Fruit fly (Drosophila melanogaster): ENCODE data around the gene Ir67b.

Ir67b gene

dm6 chr3L:10390947-10391346 is 40.8 kb downstream of the Ir67b start:
- no peak for TF ChIP-seq psq (optimal IDR thresholded peaks at IDR 0.05)
- TF ChIP-seq Myc (optimal IDR thresholded peaks at IDR 0.05): no peak
- TF ChIP-seq ttk (optimal IDR thresholded peaks at IDR 0.05): no peak
- TF ChIP-seq insv (optimal IDR thresholded peaks at IDR 0.05): no peak
- no peak for TF ChIP-seq Sin3A (optimal IDR thresholded peaks at IDR 0.05)
- no peak for TF ChIP-seq h (optimal IDR thresholded peaks at IDR 0.05)

- TF ChIP-seq ttk (optimal IDR thresholded peaks at IDR 0.05) (no peak), Sin3A (optimal IDR thresholded peaks at IDR 0.05) (no peak), h (optimal IDR thresholded peaks at IDR 0.05) (no peak), Myc (optimal IDR thresholded peaks at IDR 0.05) (no peak), insv (optimal IDR thresholded peaks at IDR 0.05) (no peak), psq (optimal IDR thresholded peaks at IDR 0.05) (no peak)
Observed at dm6 chr3L:10389900-10390299, 41.9 kb downstream of the Ir67b start.

DNA sequence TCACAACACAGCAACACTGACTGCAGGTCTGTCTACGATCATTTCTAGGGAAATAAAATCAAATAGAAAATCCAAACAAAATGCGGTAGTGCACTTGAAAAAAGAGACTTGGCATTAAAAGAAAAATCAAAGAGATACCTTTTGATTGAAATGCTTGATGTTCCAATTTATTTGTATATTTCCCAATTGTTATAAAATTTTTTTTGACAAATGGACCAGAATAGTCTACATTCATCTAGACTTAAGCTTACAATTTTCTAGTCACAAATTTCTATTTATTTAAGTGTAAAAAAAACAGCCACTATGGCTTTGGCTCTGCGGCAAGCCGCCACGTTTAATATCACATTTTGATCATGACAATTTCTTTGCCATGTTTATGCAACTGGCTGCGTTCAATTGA is 42.6 kb downstream of the Ir67b start:
- TF ChIP-seq insv (optimal IDR thresholded peaks at IDR 0.05): no peak
- no peak for TF ChIP-seq Sin3A (optimal IDR thresholded peaks at IDR 0.05)
- no peak for TF ChIP-seq h (optimal IDR thresholded peaks at IDR 0.05)
- TF ChIP-seq psq (optimal IDR thresholded peaks at IDR 0.05): no peak
- TF ChIP-seq ttk (optimal IDR thresholded peaks at IDR 0.05): no peak
- no peak for TF ChIP-seq Myc (optimal IDR thresholded peaks at IDR 0.05)

dm6 chr3L:10387233-10387925 is 44.4 kb downstream of the Ir67b start:
- TF ChIP-seq insv (optimal IDR thresholded peaks at IDR 0.05) (no peak), Sin3A (optimal IDR thresholded peaks at IDR 0.05) (no peak), h (optimal IDR thresholded peaks at IDR 0.05) (no peak), ttk (optimal IDR thresholded peaks at IDR 0.05) (no peak), Myc (optimal IDR thresholded peaks at IDR 0.05) (no peak), psq (optimal IDR thresholded peaks at IDR 0.05) (no peak)

DNA sequence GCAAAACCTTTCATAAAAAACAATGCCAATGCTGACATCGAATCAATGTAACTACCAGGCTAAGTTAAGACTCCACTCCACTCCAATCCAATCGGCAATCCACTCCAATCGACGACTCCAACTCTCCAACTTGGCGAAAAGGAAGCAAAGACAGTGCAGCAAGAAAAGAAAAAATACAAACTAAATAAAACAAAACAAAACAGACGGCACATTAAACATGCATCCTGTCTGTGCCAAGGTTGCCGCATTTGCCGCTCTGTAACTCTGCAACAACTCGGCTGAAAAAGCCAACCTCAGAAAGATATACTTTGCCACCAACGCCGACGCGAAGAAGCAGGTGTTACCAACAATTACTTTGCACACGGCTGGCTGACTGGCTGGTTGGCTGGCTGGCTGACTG is 45.2 kb downstream of the Ir67b start:
- TF ChIP-seq psq (optimal IDR thresholded peaks at IDR 0.05): no peak
- no peak for TF ChIP-seq insv (optimal IDR thresholded peaks at IDR 0.05)
- no peak for TF ChIP-seq Myc (optimal IDR thresholded peaks at IDR 0.05)
- TF ChIP-seq Sin3A (optimal IDR thresholded peaks at IDR 0.05): no peak
- TF ChIP-seq ttk (optimal IDR thresholded peaks at IDR 0.05): no peak
- no peak for TF ChIP-seq h (optimal IDR thresholded peaks at IDR 0.05)

DNA sequence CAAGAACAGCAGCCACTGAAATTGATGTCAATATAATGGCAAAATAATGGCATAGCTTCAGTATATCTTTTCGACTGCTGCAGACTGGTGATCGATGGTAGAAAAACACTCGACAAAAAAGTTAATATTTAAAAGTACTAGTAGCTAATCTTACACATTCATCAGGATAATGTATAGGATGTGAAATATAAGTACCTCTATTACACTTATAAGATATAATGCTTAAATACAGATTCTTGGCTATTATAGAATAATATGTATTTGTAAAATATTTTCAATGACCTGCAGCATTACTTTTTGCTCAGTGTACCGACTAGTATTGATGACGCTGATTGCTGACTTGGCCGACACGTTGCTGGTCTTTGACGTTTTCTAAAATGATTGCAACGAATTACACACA is 45.6 kb downstream of the Ir67b start:
- TF ChIP-seq ttk (optimal IDR thresholded peaks at IDR 0.05) (no peak), psq (optimal IDR thresholded peaks at IDR 0.05) (no peak), insv (optimal IDR thresholded peaks at IDR 0.05) (no peak), h (optimal IDR thresholded peaks at IDR 0.05) (no peak), Sin3A (optimal IDR thresholded peaks at IDR 0.05) (no peak), Myc (optimal IDR thresholded peaks at IDR 0.05) (no peak)

DNA sequence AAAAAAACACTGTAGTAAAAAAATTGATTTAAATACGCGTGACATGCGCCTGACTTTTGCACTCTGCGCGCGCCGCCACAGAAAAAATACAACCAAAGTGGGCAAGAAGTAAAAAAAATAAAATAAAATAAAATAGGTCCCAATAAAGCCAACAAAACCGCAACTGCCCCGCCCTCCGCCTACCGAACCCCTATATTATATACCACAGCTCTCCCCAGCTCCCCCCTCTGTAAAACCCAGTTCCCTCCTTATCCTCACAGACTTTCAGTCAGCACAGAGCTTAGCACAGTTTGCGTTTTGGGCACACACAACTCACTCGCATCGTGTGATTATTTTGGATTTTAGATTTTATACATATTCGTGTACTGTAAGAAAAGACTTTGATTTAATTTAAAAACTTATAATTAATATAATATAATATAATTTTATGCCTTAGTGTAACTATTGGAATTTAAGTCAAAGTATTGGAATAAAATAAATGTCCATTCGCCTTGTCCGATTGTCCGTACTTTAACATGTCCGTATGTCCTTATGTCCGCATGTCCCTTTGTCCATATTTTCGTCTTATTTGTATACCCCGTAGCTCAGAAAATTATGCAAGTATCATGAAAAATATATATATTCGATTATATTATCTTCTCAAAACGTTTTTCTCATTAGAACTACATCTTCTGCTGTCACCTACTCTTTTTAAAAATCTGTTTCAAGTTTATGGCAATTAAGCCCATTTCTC is 46.9 kb downstream of the Ir67b start:
- TF ChIP-seq insv (optimal IDR thresholded peaks at IDR 0.05) (no peak), h (optimal IDR thresholded peaks at IDR 0.05) (no peak), Myc (optimal IDR thresholded peaks at IDR 0.05) (no peak), psq (optimal IDR thresholded peaks at IDR 0.05) (no peak), ttk (optimal IDR thresholded peaks at IDR 0.05) (no peak), Sin3A (optimal IDR thresholded peaks at IDR 0.05) (no peak)

DNA sequence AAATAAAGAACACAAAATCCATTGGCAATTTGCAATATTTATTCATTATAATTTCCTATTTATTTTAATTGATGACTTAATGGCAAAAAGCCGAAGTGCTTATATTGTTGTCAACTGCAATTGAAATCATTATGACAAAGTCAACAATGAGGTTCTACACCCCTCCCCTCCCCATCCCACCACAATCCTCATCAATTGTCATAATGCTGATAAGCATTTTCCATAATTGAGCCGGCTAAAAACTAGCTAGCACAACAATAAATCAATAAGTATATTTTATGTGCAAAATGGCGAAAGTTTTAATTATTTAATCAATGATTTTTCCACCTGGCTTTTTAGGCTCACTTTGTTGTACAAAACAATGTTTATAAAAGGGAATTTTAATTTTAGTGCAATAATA is 48.9 kb downstream of the Ir67b start:
- no peak for TF ChIP-seq h (optimal IDR thresholded peaks at IDR 0.05)
- no peak for TF ChIP-seq psq (optimal IDR thresholded peaks at IDR 0.05)
- no peak for TF ChIP-seq Myc (optimal IDR thresholded peaks at IDR 0.05)
- TF ChIP-seq Sin3A (optimal IDR thresholded peaks at IDR 0.05): no peak
- TF ChIP-seq insv (optimal IDR thresholded peaks at IDR 0.05): no peak

dm6 chr3L:10381857-10382256 is 49.9 kb downstream of the Ir67b start:
- TF ChIP-seq h (optimal IDR thresholded peaks at IDR 0.05) (no peak), Sin3A (optimal IDR thresholded peaks at IDR 0.05) (no peak), insv (optimal IDR thresholded peaks at IDR 0.05) (no peak), ttk (optimal IDR thresholded peaks at IDR 0.05) (no peak), Myc (optimal IDR thresholded peaks at IDR 0.05) (no peak), psq (optimal IDR thresholded peaks at IDR 0.05) (no peak)

DNA sequence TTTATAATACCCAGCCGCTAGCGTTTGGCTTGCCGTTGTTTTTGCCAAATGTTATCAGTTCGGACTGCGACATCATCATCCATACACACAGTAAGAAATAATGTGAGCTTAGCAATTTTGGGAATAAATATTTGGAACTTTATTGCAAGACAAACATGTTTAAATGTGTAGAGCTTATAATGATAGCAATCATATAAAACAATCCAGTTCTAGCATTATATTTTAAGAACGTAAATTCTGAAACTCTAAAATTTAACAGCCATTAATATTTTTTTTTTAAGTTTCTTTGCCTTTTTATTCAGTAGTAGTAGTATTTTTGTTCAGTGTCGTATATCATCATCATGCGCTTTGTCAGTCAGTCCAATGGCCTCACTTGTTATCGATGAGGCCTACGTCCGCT is 50.5 kb downstream of the Ir67b start:
- no peak for TF ChIP-seq h (optimal IDR thresholded peaks at IDR 0.05)
